Worm (Caenorhabditis elegans) whole organism, L4/young adult: ENCODE data around the gene M05D6.8.

Experiments
- W03F9.2 ChIP-seq: fragments of 150-350 bp; optimal IDR thresholded peaks from 2 replicates; lab custom pipeline; 2014; ENCODE audit warnings: missing biosample characterization, missing genetic modification characterization
- him-1 ChIP-seq: sonication (generic microtip); optimal IDR thresholded peaks from 2 replicates; lab custom pipeline; 2016; ENCODE audit warnings: missing genotype, missing genetic modification reagents, missing genetic modification characterization, missing compliant biosample characterization

- no peak for TF ChIP-seq W03F9.2 (tag; lab: Kevin White, UChicago)
- TF ChIP-seq him-1 (tag; lab: Kevin White, UChicago) = no peak
These were observed 24.3 kb downstream of the M05D6.8 start, which contains the start of gene cut-3 for ce11 chrII:8446731-8447130.
